Worm (Caenorhabditis elegans) whole organism, early embryonic: ENCODE data around the gene alh-3.

Experiments used
- ama-1 ChIP-seq: fragments of 150-350 bp; optimal IDR thresholded peaks from 2 replicates; lab custom pipeline; 2014
- tbx-37 ChIP-seq: fragments of 200-800 bp; sonication (Bioruptor generic); conservative IDR thresholded peaks from 2 replicates; pipeline ENCODE4 v1.3.6; 2022; ENCODE audit warnings: missing genetic modification reagents, missing genetic modification characterization, missing compliant biosample characterization

ce11 chrIV:11006383-11006782 is 16.0 kb upstream of the alh-3 start:
- TF ChIP-seq ama-1 (lab: Kevin White, UChicago) (no peak), tbx-37 (GFP tag; lab: Robert Waterston, UW) (no peak)
